Fruit fly (Drosophila melanogaster): ENCODE results near the gene CG16854.

DNA sequence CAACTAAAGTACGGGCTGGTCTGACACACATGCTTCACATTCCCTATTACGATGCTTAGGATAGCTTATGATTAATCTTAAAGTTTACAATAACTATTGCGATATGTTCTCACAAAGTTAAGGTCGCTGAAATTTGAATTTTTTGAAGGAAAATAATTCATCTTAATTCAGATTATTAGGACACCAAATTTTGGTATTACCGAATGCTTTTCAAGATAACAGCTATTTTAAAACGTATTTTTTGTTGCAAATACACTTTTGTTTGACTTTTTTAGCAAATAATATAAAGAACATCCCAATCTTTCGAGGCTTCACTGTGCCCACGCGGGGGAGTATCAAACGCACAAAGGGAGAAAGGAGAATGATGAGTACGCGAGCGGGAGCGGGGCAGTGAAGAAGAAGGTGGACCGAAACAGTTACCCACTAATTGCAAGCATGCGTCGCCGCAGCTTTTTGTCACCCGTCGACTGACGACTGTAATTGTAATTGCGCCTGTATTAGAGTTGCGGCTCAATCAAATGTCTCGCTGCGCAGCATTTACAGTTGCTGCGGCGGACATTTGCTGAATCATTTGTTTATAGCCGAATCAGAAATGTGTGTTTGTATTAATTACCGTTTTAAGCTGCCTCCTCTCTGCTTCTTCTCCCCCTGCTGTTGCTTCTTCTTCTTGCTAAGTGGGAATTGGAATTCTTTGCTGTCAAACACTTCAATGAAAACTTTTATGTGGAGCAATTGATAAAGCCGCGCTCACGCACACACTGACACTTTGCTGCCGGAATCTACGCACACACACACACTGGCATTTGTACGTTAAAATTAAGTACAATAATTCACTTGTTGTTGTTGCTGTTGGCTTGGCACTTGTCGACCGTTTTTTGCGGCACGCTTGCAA is 20.3 kb upstream of the CG16854 start:
- no peak for TF ChIP-seq Hr78 (GFP tag; optimal IDR thresholded peaks at IDR 0.05)
- peak; percentile 46 for TF ChIP-seq OdsH (GFP tag; optimal IDR thresholded peaks at IDR 0.05)
- no peak for TF ChIP-seq GATAd (GFP tag; optimal IDR thresholded peaks at IDR 0.05)
- no peak for TF ChIP-seq dsf (GFP tag; optimal IDR thresholded peaks at IDR 0.05; ENCODE audit: borderline replicate concordance)

All from whole organism, wandering third instar larva.